Fruit fly (Drosophila melanogaster) Kc167 (cell line): Measurements from ENCODE around the gene CG5835.

Experiments
- Myc ChIP-seq: fragments of >200 bp; optimal IDR thresholded peaks from 2 replicates; lab custom pipeline; 2017; ENCODE audit warnings: missing external identifiers
- Sin3A ChIP-seq: fragments of >200 bp; optimal IDR thresholded peaks from 2 replicates; lab custom pipeline; 2018; ENCODE audit warnings: missing external identifiers
- h ChIP-seq: fragments of >200 bp; optimal IDR thresholded peaks from 3 replicates; lab custom pipeline; 2018; ENCODE audit warnings: missing external identifiers
- insv ChIP-seq: fragments of >200 bp; optimal IDR thresholded peaks from 3 replicates; lab custom pipeline; 2018; ENCODE audit warnings: missing external identifiers
- psq ChIP-seq: fragments of >200 bp; optimal IDR thresholded peaks from 2 replicates; lab custom pipeline; 2017; ENCODE audit warnings: missing external identifiers
- ttk ChIP-seq: sonication (Bioruptor generic); optimal IDR thresholded peaks from 2 replicates; lab custom pipeline; 2017; ENCODE audit warnings: missing external identifiers

dm6 chr3R:19104123-19104522 is 49.4 kb downstream of the CG5835 start:
- TF ChIP-seq h (lab: Kevin White, UChicago), result no peak
- TF ChIP-seq insv (lab: Kevin White, UChicago), result no peak
- TF ChIP-seq Myc (lab: Kevin White, UChicago), result no peak
- no peak for TF ChIP-seq psq (lab: Kevin White, UChicago)
- no peak for TF ChIP-seq Sin3A (lab: Kevin White, UChicago)
- no peak for TF ChIP-seq ttk (lab: Kevin White, UChicago)
